Fruit fly (Drosophila melanogaster) whole organism, adult: ENCODE results near the gene CG3368.

Experiments
- CG11617 ChIP-seq: fragments of 200-800 bp; sonication (Bioruptor generic); optimal IDR thresholded peaks from 2 replicates; lab custom pipeline; 2017; ENCODE audit warnings: mild to moderate bottlenecking, missing biosample characterization, missing genetic modification reagents, missing genetic modification characterization
- CG12768 ChIP-seq: fragments of 200-800 bp; sonication (Bioruptor generic); optimal IDR thresholded peaks from 2 replicates; lab custom pipeline; 2017; ENCODE audit warnings: missing biosample characterization, missing genetic modification characterization, mild to moderate bottlenecking, moderate library complexity, missing genetic modification reagents
- CG14711 ChIP-seq: fragments of 200-800 bp; sonication (Bioruptor generic); optimal IDR thresholded peaks from 2 replicates; lab custom pipeline; 2018; ENCODE audit warnings: missing biosample characterization, mild to moderate bottlenecking, missing genetic modification characterization, moderate library complexity
- CG1620 ChIP-seq: fragments of 200-800 bp; sonication (Bioruptor generic); optimal IDR thresholded peaks from 2 replicates; lab custom pipeline; 2016; ENCODE audit warnings: missing biosample characterization, missing genetic modification characterization
- CG33017 ChIP-seq: fragments of 200-800 bp; sonication (Bioruptor generic); optimal IDR thresholded peaks from 2 replicates; lab custom pipeline; 2018; ENCODE audit warnings: missing biosample characterization, mild to moderate bottlenecking, missing genetic modification characterization, moderate library complexity
- CG5204 ChIP-seq: fragments of 200-800 bp; sonication (Bioruptor generic); optimal IDR thresholded peaks from 2 replicates; lab custom pipeline; 2016; ENCODE audit warnings: missing biosample characterization, missing genetic modification characterization
- CG7045 ChIP-seq: fragments of 200-800 bp; sonication (Bioruptor generic); optimal IDR thresholded peaks from 2 replicates; lab custom pipeline; 2017; ENCODE audit warnings: missing biosample characterization, mild to moderate bottlenecking, missing genetic modification characterization
- CG7101 ChIP-seq: fragments of 200-800 bp; sonication (Bioruptor generic); optimal IDR thresholded peaks from 2 replicates; lab custom pipeline; 2018; ENCODE audit warnings: missing biosample characterization, mild to moderate bottlenecking, missing genetic modification characterization, moderate library complexity
- Clk ChIP-seq: fragments of 200-800 bp; sonication (Bioruptor generic); optimal IDR thresholded peaks from 2 replicates; lab custom pipeline; 2017; ENCODE audit warnings: missing biosample characterization, missing genetic modification characterization
- Crg-1 ChIP-seq: fragments of 200-800 bp; sonication (Bioruptor generic); optimal IDR thresholded peaks from 2 replicates; lab custom pipeline; 2016; ENCODE audit warnings: missing biosample characterization, missing genetic modification characterization
- Hr96 ChIP-seq: fragments of 200-800 bp; sonication (Bioruptor generic); optimal IDR thresholded peaks from 2 replicates; lab custom pipeline; 2016; ENCODE audit warnings: missing biosample characterization, missing genetic modification characterization
- Mnt ChIP-seq: fragments of 200-800 bp; sonication (Bioruptor generic); optimal IDR thresholded peaks from 2 replicates; lab custom pipeline; 2016; ENCODE audit warnings: missing biosample characterization, mild to moderate bottlenecking, missing genetic modification characterization
- bab1 ChIP-seq: fragments of 200-800 bp; sonication (Bioruptor generic); optimal IDR thresholded peaks from 3 replicates; lab custom pipeline; 2019; ENCODE audit warnings: missing biosample characterization, mild to moderate bottlenecking, missing genetic modification characterization, moderate library complexity
- cic ChIP-seq: fragments of 200-800 bp; sonication (Bioruptor generic); optimal IDR thresholded peaks from 2 replicates; lab custom pipeline; 2017; ENCODE audit warnings: missing biosample characterization, mild to moderate bottlenecking, missing genetic modification characterization, moderate library complexity
- cnc ChIP-seq, 2 experiments: fragments of >200 bp; optimal IDR thresholded peaks; 2 replicates each; lab custom pipeline; 2017
- kay ChIP-seq: fragments of 200-800 bp; sonication (Bioruptor generic); peaks from one replicate; lab custom pipeline; 2016; ENCODE audit warnings: missing biosample characterization, missing genetic modification characterization, borderline replicate concordance
- ovo ChIP-seq: fragments of 200-800 bp; sonication (Bioruptor generic); optimal IDR thresholded peaks from 2 replicates; lab custom pipeline; 2016; ENCODE audit warnings: missing biosample characterization, missing genetic modification characterization
- pad ChIP-seq: fragments of 200-800 bp; sonication (Bioruptor generic); optimal IDR thresholded peaks from 3 replicates; lab custom pipeline; 2017; ENCODE audit warnings: missing biosample characterization, missing genetic modification characterization, mild to moderate bottlenecking, moderate library complexity, missing genetic modification reagents
- tj ChIP-seq: fragments of 200-800 bp; sonication (Bioruptor generic); optimal IDR thresholded peaks from 3 replicates; lab custom pipeline; 2017; ENCODE audit warnings: missing biosample characterization, mild to moderate bottlenecking, missing genetic modification characterization, moderate library complexity
- toe ChIP-seq: fragments of 200-800 bp; sonication (Bioruptor generic); optimal IDR thresholded peaks from 2 replicates; lab custom pipeline; 2016; ENCODE audit warnings: missing biosample characterization, missing genetic modification characterization

Gene CG3368

dm6 chr3R:27246264-27246663, 37.3 kb upstream of the CG3368 start:
- TF ChIP-seq tj = peak; percentile 25
- TF ChIP-seq Clk (GFP tag; lab: Kevin White, UChicago) = no peak
- no peak for TF ChIP-seq CG1620 (GFP tag; lab: Kevin White, UChicago)
- peak; percentile 72 for TF ChIP-seq CG7101 (tag; lab: Kevin White, UChicago)
- no peak for TF ChIP-seq kay (GFP tag; lab: Kevin White, UChicago)
- TF ChIP-seq CG5204 (GFP tag; lab: Kevin White, UChicago) = no peak
- TF ChIP-seq ovo (GFP tag; lab: Kevin White, UChicago) = no peak
- no peak for TF ChIP-seq cnc (optimal IDR thresholded peaks at IDR 0.05; lab: Kevin White, UChicago)
- peak; percentile 80 for TF ChIP-seq CG14711
- no peak for TF ChIP-seq cic (GFP tag; lab: Kevin White, UChicago)
- peak; percentile 15 for TF ChIP-seq CG12768 (GFP tag; lab: Kevin White, UChicago)
- no peak for TF ChIP-seq Hr96
- peak; percentile 82 for TF ChIP-seq CG33017 (tag; lab: Kevin White, UChicago)
- TF ChIP-seq pad (GFP tag; lab: Kevin White, UChicago) = no peak
- peak; percentile 26 for TF ChIP-seq CG11617 (GFP tag; lab: Kevin White, UChicago)
- peak; percentile 72 for TF ChIP-seq bab1 (GFP tag; lab: Kevin White, UChicago)
- TF ChIP-seq Crg-1 (GFP tag; lab: Kevin White, UChicago) = no peak
- peak; percentile 7 for TF ChIP-seq toe (GFP tag; lab: Kevin White, UChicago)
- TF ChIP-seq CG7045 (GFP tag; lab: Kevin White, UChicago) = peak; percentile 54
- no peak for TF ChIP-seq Mnt (GFP tag; lab: Kevin White, UChicago)

dm6 chr3R:27247892-27248291, 35.7 kb upstream of the CG3368 start, which contains the start of gene CG5984:
Gene CG5984, minus strand, starts transcription at chr3R:27247992.
- no peak for TF ChIP-seq CG12768 (GFP tag; lab: Kevin White, UChicago)
- no peak for TF ChIP-seq Mnt (GFP tag; lab: Kevin White, UChicago)
- no peak for TF ChIP-seq tj
- no peak for TF ChIP-seq Hr96
- TF ChIP-seq CG7045 (GFP tag; lab: Kevin White, UChicago) = no peak
- TF ChIP-seq kay (GFP tag; lab: Kevin White, UChicago) = no peak
- no peak for TF ChIP-seq pad (GFP tag; lab: Kevin White, UChicago)
- TF ChIP-seq CG11617 (GFP tag; lab: Kevin White, UChicago) = no peak
- TF ChIP-seq CG33017 (tag; lab: Kevin White, UChicago) = no peak
- TF ChIP-seq cnc (optimal IDR thresholded peaks at IDR 0.05; lab: Kevin White, UChicago) = no peak
- TF ChIP-seq ovo (GFP tag; lab: Kevin White, UChicago) = no peak
- TF ChIP-seq bab1 (GFP tag; lab: Kevin White, UChicago) = no peak
- no peak for TF ChIP-seq CG14711

- TF ChIP-seq cic (GFP tag; lab: Kevin White, UChicago) (no peak), bab1 (GFP tag; lab: Kevin White, UChicago) (no peak), CG11617 (GFP tag; lab: Kevin White, UChicago) (no peak), Clk (GFP tag; lab: Kevin White, UChicago) (no peak), CG7045 (GFP tag; lab: Kevin White, UChicago) (no peak), tj (no peak), CG7101 (tag; lab: Kevin White, UChicago) (no peak), toe (GFP tag; lab: Kevin White, UChicago) (no peak), CG33017 (tag; lab: Kevin White, UChicago) (no peak), Crg-1 (GFP tag; lab: Kevin White, UChicago) (no peak), CG14711 (no peak), Mnt (GFP tag; lab: Kevin White, UChicago) (no peak), Hr96 (no peak), ovo (GFP tag; lab: Kevin White, UChicago) (no peak), CG5204 (GFP tag; lab: Kevin White, UChicago) (no peak), kay (GFP tag; lab: Kevin White, UChicago) (no peak)
These were observed 32.7 kb upstream of the CG3368 start, which contains the start of the genes TTLL6B and TfIIA-L for dm6 chr3R:27250907-27251306. Gene TTLL6B, minus strand, starts transcription at chr3R:27251007. Gene TfIIA-L, plus strand, starts transcription at chr3R:27251112.

- no peak for TF ChIP-seq cnc (optimal IDR thresholded peaks at IDR 0.05; lab: Kevin White, UChicago)
- TF ChIP-seq tj = peak; percentile 48
- peak; percentile 49 for TF ChIP-seq Crg-1 (GFP tag; lab: Kevin White, UChicago)
- TF ChIP-seq Clk (GFP tag; lab: Kevin White, UChicago) = peak; percentile 55
- TF ChIP-seq Hr96 = peak; percentile 80
- TF ChIP-seq bab1 (GFP tag; lab: Kevin White, UChicago) = peak; percentile 89
- TF ChIP-seq CG14711 = peak; percentile 82
- peak; percentile 78 for TF ChIP-seq CG7045 (GFP tag; lab: Kevin White, UChicago)
- TF ChIP-seq toe (GFP tag; lab: Kevin White, UChicago) = peak; percentile 86
- TF ChIP-seq cic (GFP tag; lab: Kevin White, UChicago) = peak; percentile 12
- peak; percentile 83 for TF ChIP-seq CG11617 (GFP tag; lab: Kevin White, UChicago)
- no peak for TF ChIP-seq kay (GFP tag; lab: Kevin White, UChicago)
- TF ChIP-seq CG7101 (tag; lab: Kevin White, UChicago) = peak; percentile 88
- TF ChIP-seq CG5204 (GFP tag; lab: Kevin White, UChicago) = peak; percentile 90
- TF ChIP-seq CG1620 (GFP tag; lab: Kevin White, UChicago) = peak; percentile 83
- peak; percentile 70 for TF ChIP-seq Mnt (GFP tag; lab: Kevin White, UChicago)
- peak; percentile 83 for TF ChIP-seq CG33017 (tag; lab: Kevin White, UChicago)
- peak; percentile 51 for TF ChIP-seq pad (GFP tag; lab: Kevin White, UChicago)
- TF ChIP-seq CG12768 (GFP tag; lab: Kevin White, UChicago) = peak; percentile 55
- TF ChIP-seq ovo (GFP tag; lab: Kevin White, UChicago) = peak; percentile 32
These were observed 30.3 kb upstream of the CG3368 start, which contains the start of gene pll for dm6 chr3R:27253136-27253920. Gene pll, minus strand, starts transcription at chr3R:27253182.
